Worm (Caenorhabditis elegans) whole organism, midembryonic: ENCODE data around the gene upb-1.

Experiments used
- T22C8.4 ChIP-seq: fragments of 200-800 bp; sonication (Bioruptor generic); IDR thresholded peaks from 2 replicates; pipeline ENCODE4 v1.3.6; 2022; ENCODE audit warnings: missing genetic modification characterization, missing compliant biosample characterization
- cog-1 ChIP-seq: sonication (generic microtip); optimal IDR thresholded peaks from 2 replicates; lab custom pipeline; 2016; ENCODE audit warnings: missing genetic modification characterization, missing compliant biosample characterization
- flt-1 ChIP-seq: fragments of 200-800 bp; sonication (Bioruptor generic); IDR thresholded peaks from 2 replicates; pipeline ENCODE4 v1.3.6; 2022; ENCODE audit warnings: missing genetic modification characterization, missing compliant biosample characterization
- klf-2 ChIP-seq: fragments of 200-800 bp; sonication (Bioruptor generic); conservative IDR thresholded peaks from 2 replicates; pipeline ENCODE4 v1.3.6; 2022; ENCODE audit warnings: missing genetic modification reagents, missing genetic modification characterization, missing compliant biosample characterization
- med-1 ChIP-seq: sonication (generic microtip); optimal IDR thresholded peaks from 2 replicates; lab custom pipeline; 2017; ENCODE audit warnings: missing genetic modification characterization, mild to moderate bottlenecking, missing compliant biosample characterization, antibody characterized with exemption, missing genetic modification reagents; ENCODE audit not compliant: insufficient read depth
- ref-1 ChIP-seq: fragments of 200-800 bp; sonication (Bioruptor generic); conservative IDR thresholded peaks from 2 replicates; pipeline ENCODE4 v1.3.6; 2022; ENCODE audit warnings: missing genetic modification reagents, missing genetic modification characterization, missing compliant biosample characterization
- tab-1 ChIP-seq: fragments of 200-800 bp; sonication (Bioruptor generic); IDR thresholded peaks from 2 replicates; pipeline ENCODE4 v1.3.6; 2022; ENCODE audit warnings: missing genetic modification characterization, missing compliant biosample characterization
- ztf-23 ChIP-seq: fragments of 200-800 bp; sonication (Bioruptor generic); IDR thresholded peaks from 2 replicates; pipeline ENCODE4 v1.3.6; 2022; ENCODE audit warnings: missing genetic modification reagents, missing genetic modification characterization, missing compliant biosample characterization
- ztf-29 ChIP-seq: fragments of 200-800 bp; sonication (Bioruptor generic); IDR thresholded peaks from 2 replicates; pipeline ENCODE4 v1.3.6; 2022; ENCODE audit warnings: missing genetic modification reagents, missing genetic modification characterization, missing compliant biosample characterization

ce11 chrII:6273916-6274315, 16.0 kb downstream of the upb-1 start, which contains the start of gene bpl-1:
- no peak for TF ChIP-seq cog-1 (tag; lab: Kevin White, UChicago)
- TF ChIP-seq klf-2 (GFP tag; lab: Robert Waterston, UW): no peak
- no peak for TF ChIP-seq ztf-23 (GFP tag; lab: Robert Waterston, UW)
- TF ChIP-seq med-1 (GFP tag; lab: Kevin White, UChicago): no peak
- TF ChIP-seq flt-1: no peak
- TF ChIP-seq tab-1 (GFP tag; lab: Robert Waterston, UW): no peak
- no peak for TF ChIP-seq T22C8.4
- no peak for TF ChIP-seq ref-1 (GFP tag; lab: Robert Waterston, UW)
- TF ChIP-seq ztf-29: no peak
